Fruit fly (Drosophila melanogaster) whole organism, pupa: ENCODE results near the gene Ten-a.

Experiments used
- CG10348 ChIP-seq: fragments of 200-800 bp; sonication (Bioruptor generic); IDR thresholded peaks from 2 replicates; pipeline ENCODE4 v1.3.6; 2022; ENCODE audit warnings: missing biosample characterization, missing genetic modification characterization
- CG13204 ChIP-seq: fragments of 200-800 bp; sonication (Bioruptor generic); optimal IDR thresholded peaks from 2 replicates; lab custom pipeline; 2018; ENCODE audit warnings: missing biosample characterization, mild to moderate bottlenecking, missing genetic modification characterization, moderate library complexity
- CG17806 ChIP-seq: fragments of 200-800 bp; sonication (Bioruptor generic); optimal IDR thresholded peaks from 2 replicates; lab custom pipeline; 2018; ENCODE audit warnings: missing biosample characterization, mild to moderate bottlenecking, missing genetic modification characterization, moderate library complexity
- CG8301 ChIP-seq: fragments of 200-800 bp; sonication (Bioruptor generic); optimal IDR thresholded peaks from 2 replicates; lab custom pipeline; 2018; ENCODE audit warnings: missing biosample characterization, mild to moderate bottlenecking, missing genetic modification characterization
- Ets98B ChIP-seq: fragments of 200-800 bp; sonication (Bioruptor generic); IDR thresholded peaks from 2 replicates; pipeline ENCODE4 v1.3.6; 2022; ENCODE audit warnings: missing biosample characterization, missing genetic modification characterization
- fd96Ca ChIP-seq: fragments of 200-800 bp; sonication (Bioruptor generic); IDR thresholded peaks from 3 replicates; pipeline ENCODE4 v1.3.6; 2022; ENCODE audit warnings: missing biosample characterization, missing genetic modification characterization
- gl ChIP-seq: fragments of 200-800 bp; sonication (Bioruptor generic); optimal IDR thresholded peaks from 2 replicates; lab custom pipeline; 2018; ENCODE audit warnings: missing biosample characterization, mild to moderate bottlenecking, missing genetic modification characterization

DNA sequence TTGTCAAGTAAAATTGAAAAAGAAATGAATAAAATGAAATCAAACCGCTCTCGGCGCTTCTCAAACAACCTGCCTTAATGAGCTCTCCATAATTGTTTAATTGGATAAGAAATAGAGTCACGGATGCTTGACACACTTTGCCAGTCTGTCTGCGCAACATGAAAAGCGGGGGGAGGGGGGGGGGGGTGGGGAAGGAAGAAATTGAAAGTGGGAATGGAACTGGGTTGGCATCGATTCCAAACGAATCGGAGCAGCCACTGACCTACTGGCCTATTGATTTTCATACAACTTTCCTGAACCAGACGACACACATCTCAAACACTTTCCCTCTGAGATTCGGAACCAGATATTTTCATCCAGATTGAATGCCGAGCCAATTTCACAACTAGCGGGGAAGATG is 63.4 kb downstream of the Ten-a start, which contains the start of gene CG2750:
- no peak for TF ChIP-seq gl (tag; lab: Kevin White, UChicago)
- TF ChIP-seq CG8301 (tag; lab: Kevin White, UChicago) = no peak
- no peak for TF ChIP-seq fd96Ca (GFP tag; lab: Robert Waterston, UW)
- TF ChIP-seq CG17806 (tag; lab: Kevin White, UChicago) = no peak
- no peak for TF ChIP-seq Ets98B
- no peak for TF ChIP-seq CG10348 (GFP tag; lab: Robert Waterston, UW)
- no peak for TF ChIP-seq CG13204 (GFP tag; lab: Kevin White, UChicago)
